Worm (Caenorhabditis elegans): ENCODE results near the gene tmem-218.

- TF ChIP-seq lsy-2 (tag; optimal IDR thresholded peaks at IDR 0.05) = no peak
- peak; percentile 18 for TF ChIP-seq lin-14 (GFP tag; optimal IDR thresholded peaks at IDR 0.05)
- no peak for TF ChIP-seq nhr-12 (tag; optimal IDR thresholded peaks at IDR 0.05)
- TF ChIP-seq tbx-2 (tag; optimal IDR thresholded peaks at IDR 0.05) = no peak
These were observed 49.3 kb upstream of the tmem-218 start, which contains the start of gene lec-9 for ce11 chrX:17600139-17600538.

Measured in whole organism, L1 larva.